Fruit fly (Drosophila melanogaster) whole organism, embryonic: Measurements from ENCODE around the gene CG13029.

ENCODE experiments used
- ATbp ChIP-seq: fragments of 200-800 bp; sonication (Bioruptor generic); optimal IDR thresholded peaks from 2 replicates; lab custom pipeline; 2017; ENCODE audit warnings: missing biosample characterization, mild to moderate bottlenecking, missing genetic modification characterization, missing genetic modification reagents
- C15 ChIP-seq: fragments of 200-800 bp; sonication (Bioruptor generic); IDR thresholded peaks from 3 replicates; pipeline ENCODE4 v1.3.6; 2022; ENCODE audit warnings: missing biosample characterization, missing genetic modification characterization
- CG10979 ChIP-seq: fragments of 200-800 bp; sonication (Bioruptor generic); optimal IDR thresholded peaks from 2 replicates; lab custom pipeline; 2018; ENCODE audit warnings: missing biosample characterization, mild to moderate bottlenecking, missing genetic modification characterization, moderate library complexity
- CG12236 ChIP-seq: fragments of 200-800 bp; sonication (Bioruptor generic); optimal IDR thresholded peaks from 2 replicates; lab custom pipeline; 2016; ENCODE audit warnings: missing biosample characterization, missing genetic modification characterization
- CG12391 ChIP-seq: fragments of 200-800 bp; sonication (Bioruptor generic); optimal IDR thresholded peaks from 3 replicates; lab custom pipeline; 2018; ENCODE audit warnings: missing biosample characterization, mild to moderate bottlenecking, missing genetic modification characterization, moderate library complexity
- CG14014 ChIP-seq: fragments of 200-800 bp; sonication (Bioruptor generic); IDR thresholded peaks from 2 replicates; pipeline ENCODE4 v1.3.6; 2022; ENCODE audit warnings: missing biosample characterization, missing genetic modification characterization
- CG15514 ChIP-seq: fragments of 200-800 bp; sonication (Bioruptor generic); optimal IDR thresholded peaks from 3 replicates; lab custom pipeline; 2017; ENCODE audit warnings: missing biosample characterization, missing genetic modification characterization, mild to moderate bottlenecking, moderate library complexity, missing genetic modification reagents
- CG16863 ChIP-seq: fragments of 200-800 bp; sonication (Bioruptor generic); optimal IDR thresholded peaks from 3 replicates; lab custom pipeline; 2016; ENCODE audit warnings: missing biosample characterization, missing genetic modification characterization
- CG2120 ChIP-seq: fragments of 200-800 bp; sonication (Bioruptor generic); optimal IDR thresholded peaks from 3 replicates; lab custom pipeline; 2016; ENCODE audit warnings: missing biosample characterization, missing genetic modification characterization
- CG2678 ChIP-seq: fragments of 200-800 bp; sonication (Bioruptor generic); optimal IDR thresholded peaks from 3 replicates; lab custom pipeline; 2019; ENCODE audit warnings: missing biosample characterization, mild to moderate bottlenecking, missing genetic modification characterization, moderate library complexity
- CG31365 ChIP-seq: fragments of 200-800 bp; sonication (Bioruptor generic); optimal IDR thresholded peaks from 2 replicates; lab custom pipeline; 2018; ENCODE audit warnings: missing biosample characterization, mild to moderate bottlenecking, missing genetic modification characterization
- CG33213 ChIP-seq: fragments of 200-800 bp; sonication (Bioruptor generic); optimal IDR thresholded peaks from 3 replicates; lab custom pipeline; 2016; ENCODE audit warnings: missing biosample characterization, missing genetic modification characterization
- CG5953 ChIP-seq: fragments of 200-800 bp; sonication (Bioruptor generic); IDR thresholded peaks from 2 replicates; pipeline ENCODE4 v1.3.6; 2022; ENCODE audit warnings: missing biosample characterization, missing genetic modification characterization
- CG6175 ChIP-seq: fragments of 200-800 bp; sonication (Bioruptor generic); IDR thresholded peaks from 3 replicates; pipeline ENCODE4 v1.3.6; 2022; ENCODE audit warnings: missing biosample characterization, missing genetic modification characterization
- CG7357 ChIP-seq: fragments of 200-800 bp; sonication (Bioruptor generic); IDR thresholded peaks from 3 replicates; pipeline ENCODE4 v1.3.6; 2022; ENCODE audit warnings: missing biosample characterization, missing genetic modification characterization
- CG7839 ChIP-seq: fragments of 200-800 bp; sonication (Bioruptor generic); optimal IDR thresholded peaks from 3 replicates; lab custom pipeline; 2018; ENCODE audit warnings: missing biosample characterization, mild to moderate bottlenecking, missing genetic modification characterization, moderate library complexity
- CG8089 ChIP-seq: fragments of 200-800 bp; sonication (Bioruptor generic); optimal IDR thresholded peaks from 3 replicates; lab custom pipeline; 2016; ENCODE audit warnings: missing biosample characterization, missing genetic modification characterization
- CG8478 ChIP-seq: fragments of >200 bp; optimal IDR thresholded peaks from 2 replicates; lab custom pipeline; 2018
- CoRest ChIP-seq: fragments of 200-800 bp; sonication (Bioruptor generic); optimal IDR thresholded peaks from 3 replicates; lab custom pipeline; 2018; ENCODE audit warnings: missing biosample characterization, mild to moderate bottlenecking, missing genetic modification characterization, moderate library complexity
- D19A ChIP-seq: fragments of 200-800 bp; optimal IDR thresholded peaks from 3 replicates; lab custom pipeline; 2019; ENCODE audit warnings: missing biosample characterization, mild to moderate bottlenecking, missing genetic modification characterization, moderate library complexity
- Fer1 ChIP-seq: fragments of 200-800 bp; sonication (Bioruptor generic); optimal IDR thresholded peaks from 2 replicates; lab custom pipeline; 2017; ENCODE audit warnings: missing biosample characterization, mild to moderate bottlenecking, missing genetic modification characterization
- Hsf ChIP-seq: fragments of 200-800 bp; sonication (Bioruptor generic); optimal IDR thresholded peaks from 3 replicates; lab custom pipeline; 2016; ENCODE audit warnings: missing biosample characterization, missing genetic modification characterization
- Jarid2 ChIP-seq: fragments of 200-800 bp; sonication (Bioruptor generic); optimal IDR thresholded peaks from 3 replicates; lab custom pipeline; 2017; ENCODE audit warnings: mild to moderate bottlenecking, missing biosample characterization, missing genetic modification reagents, missing genetic modification characterization
- Mad ChIP-seq: fragments of 200-800 bp; sonication (Bioruptor generic); optimal IDR thresholded peaks from 2 replicates; lab custom pipeline; 2016; ENCODE audit warnings: missing biosample characterization, missing genetic modification characterization
- Neu2 ChIP-seq: fragments of 200-800 bp; sonication (Bioruptor generic); optimal IDR thresholded peaks from 3 replicates; lab custom pipeline; 2016; ENCODE audit warnings: missing biosample characterization, missing genetic modification characterization, borderline replicate concordance
- Oaz ChIP-seq: fragments of 200-800 bp; sonication (Bioruptor generic); IDR thresholded peaks from 2 replicates; pipeline ENCODE4 v1.3.6; 2022; ENCODE audit warnings: missing biosample characterization, missing genetic modification characterization
- Opbp ChIP-seq: fragments of 200-800 bp; sonication (Bioruptor generic); IDR thresholded peaks from 3 replicates; pipeline ENCODE4 v1.3.6; 2022; ENCODE audit warnings: missing biosample characterization, missing genetic modification characterization; ENCODE audit not compliant: partially characterized antibody
- Sry-β ChIP-seq: fragments of 200-800 bp; sonication (Bioruptor generic); optimal IDR thresholded peaks from 2 replicates; lab custom pipeline; 2018; ENCODE audit warnings: missing biosample characterization, mild to moderate bottlenecking, missing genetic modification characterization, moderate library complexity
- Tbp ChIP-seq: fragments of >200 bp; optimal IDR thresholded peaks from 2 replicates; lab custom pipeline; 2018; ENCODE audit warnings: missing biosample characterization, missing genetic modification characterization
- Trl ChIP-seq, 3 experiments: fragments of >200 bp in 2 of 3; fragments of 200-800 bp in 1 of 3; sonication (Bioruptor generic) in 1 of 3; optimal IDR thresholded peaks; 2 replicates in 1 of 3; 3 replicates in 2 of 3; lab custom pipeline; 2016 to 2017; ENCODE audit warnings: missing biosample characterization in 1 of 3, missing genetic modification characterization in 1 of 3
- al ChIP-seq: fragments of 200-800 bp; sonication (Bioruptor generic); IDR thresholded peaks from 2 replicates; pipeline ENCODE4 v1.3.6; 2022; ENCODE audit warnings: missing biosample characterization, missing genetic modification characterization
- bbx ChIP-seq: fragments of 200-800 bp; sonication (Bioruptor generic); IDR thresholded peaks from 2 replicates; pipeline ENCODE4 v1.3.6; 2022; ENCODE audit warnings: missing biosample characterization, missing genetic modification characterization; ENCODE audit not compliant: partially characterized antibody
- btn ChIP-seq: fragments of 200-800 bp; sonication (Bioruptor generic); optimal IDR thresholded peaks from 2 replicates; lab custom pipeline; 2016; ENCODE audit warnings: missing biosample characterization, missing genetic modification characterization
- chn ChIP-seq: fragments of 200-800 bp; sonication (Bioruptor generic); optimal IDR thresholded peaks from 2 replicates; lab custom pipeline; 2016; ENCODE audit warnings: missing biosample characterization, missing genetic modification characterization
- disco-r ChIP-seq: fragments of 200-800 bp; sonication (Bioruptor generic); optimal IDR thresholded peaks from 2 replicates; lab custom pipeline; 2016; ENCODE audit warnings: missing biosample characterization, missing genetic modification characterization
- dmrt99B ChIP-seq: fragments of 200-800 bp; sonication (Bioruptor generic); optimal IDR thresholded peaks from 2 replicates; lab custom pipeline; 2018; ENCODE audit warnings: missing biosample characterization, mild to moderate bottlenecking, missing genetic modification characterization, moderate library complexity
- emc ChIP-seq: fragments of 200-800 bp; sonication (Bioruptor generic); optimal IDR thresholded peaks from 2 replicates; lab custom pipeline; 2016; ENCODE audit warnings: missing biosample characterization, missing genetic modification characterization
- exex ChIP-seq: fragments of 200-800 bp; sonication (Bioruptor generic); optimal IDR thresholded peaks from 4 replicates; lab custom pipeline; 2018; ENCODE audit warnings: missing biosample characterization, mild to moderate bottlenecking, missing genetic modification characterization, moderate library complexity
- kni ChIP-seq: fragments of 200-800 bp; sonication (Bioruptor generic); optimal IDR thresholded peaks from 3 replicates; lab custom pipeline; 2017; ENCODE audit warnings: mild to moderate bottlenecking, missing biosample characterization, missing genetic modification reagents, missing genetic modification characterization
- lbe ChIP-seq: fragments of 200-800 bp; sonication (Bioruptor generic); optimal IDR thresholded peaks from 2 replicates; lab custom pipeline; 2016; ENCODE audit warnings: missing biosample characterization, mild to moderate bottlenecking, missing genetic modification characterization
- prd ChIP-seq, 3 experiments: fragments of >200 bp in 2 of 3; fragments of 200-800 bp in 1 of 3; sonication (Bioruptor generic) in 1 of 3; optimal IDR thresholded peaks in 2 of 3; IDR thresholded peaks in 1 of 3; 2 replicates in 2 of 3; 3 replicates in 1 of 3; pipeline versions ENCODE4 v1.3.6 to Lab custom; 2017 to 2022; ENCODE audit warnings: missing biosample characterization in 1 of 3, missing genetic modification characterization in 1 of 3
- pzg ChIP-seq: fragments of 200-800 bp; sonication (Bioruptor generic); optimal IDR thresholded peaks from 3 replicates; lab custom pipeline; 2018; ENCODE audit warnings: missing biosample characterization, mild to moderate bottlenecking, missing genetic modification characterization, moderate library complexity
- sim ChIP-seq: fragments of 200-800 bp; sonication (Bioruptor generic); IDR thresholded peaks from 2 replicates; pipeline ENCODE4 v1.3.6; 2022; ENCODE audit warnings: missing biosample characterization, missing genetic modification characterization
- sna ChIP-seq: fragments of 200-800 bp; sonication (Bioruptor generic); IDR thresholded peaks from 2 replicates; pipeline ENCODE4 v1.3.6; 2022; ENCODE audit warnings: missing biosample characterization, missing genetic modification characterization; ENCODE audit not compliant: partially characterized antibody
- so ChIP-seq: fragments of 200-800 bp; sonication (Bioruptor generic); IDR thresholded peaks from 3 replicates; pipeline ENCODE4 v1.3.6; 2022; ENCODE audit warnings: missing biosample characterization, missing genetic modification characterization
- sob ChIP-seq: fragments of 200-800 bp; sonication (Bioruptor generic); IDR thresholded peaks from 2 replicates; pipeline ENCODE4 v1.3.6; 2022; ENCODE audit warnings: missing biosample characterization, missing genetic modification characterization
- ttk ChIP-seq: fragments of 200-800 bp; sonication (Bioruptor generic); IDR thresholded peaks from 2 replicates; pipeline ENCODE4 v2.1.2; 2022; ENCODE audit warnings: missing biosample characterization, missing genetic modification characterization
- tup ChIP-seq: fragments of 200-800 bp; sonication (Bioruptor generic); optimal IDR thresholded peaks from 2 replicates; lab custom pipeline; 2016; ENCODE audit warnings: missing biosample characterization, mild to moderate bottlenecking, missing genetic modification characterization, moderate library complexity
- tx ChIP-seq: fragments of 200-800 bp; sonication (Bioruptor generic); optimal IDR thresholded peaks from 2 replicates; lab custom pipeline; 2016; ENCODE audit warnings: missing biosample characterization, missing genetic modification characterization
- z ChIP-seq: fragments of 200-800 bp; sonication (Bioruptor generic); IDR thresholded peaks from 3 replicates; pipeline ENCODE4 v1.3.6; 2022; ENCODE audit warnings: missing biosample characterization, missing genetic modification characterization

Gene CG13029

DNA sequence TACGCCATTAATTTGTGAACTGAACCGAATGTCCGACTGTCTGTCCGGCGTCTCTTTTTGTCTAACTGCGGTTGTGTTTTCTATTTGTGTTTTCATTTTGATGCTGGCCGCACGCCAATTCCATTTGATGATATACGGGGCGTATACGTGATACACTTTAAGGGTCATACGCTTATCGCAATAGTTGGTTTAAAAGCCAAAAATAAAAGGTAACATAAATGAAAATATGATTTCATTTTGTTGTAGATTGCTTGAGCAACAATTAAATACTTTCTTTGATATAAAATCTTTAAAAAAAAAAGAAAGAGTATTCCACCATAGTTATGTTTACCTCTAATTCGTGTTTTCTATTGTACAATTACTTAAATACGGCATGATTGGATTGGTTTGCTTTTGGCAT is 24.6 kb downstream of the CG13029 start (continued):
- TF ChIP-seq CG15514 (GFP tag; lab: Kevin White, UChicago) (peak; percentile 40), prd (optimal IDR thresholded peaks at IDR 0.05; lab: Kevin White, UChicago) (no peak), prd (GFP tag; IDR thresholded peaks at IDR 0.05; lab: Robert Waterston, UW) (0 out of 3 replicates have a peak, but pooled peaks have one; percentile 22), sob (peak; percentile 45; the same call in 1 of the 2 replicates), CG12391 (tag; lab: Kevin White, UChicago) (peak; percentile 16), Trl (optimal IDR thresholded peaks at IDR 0.05; lab: Kevin White, UChicago) (no peak), Trl (GFP tag; optimal IDR thresholded peaks at IDR 0.05; lab: Kevin White, UChicago) (no peak), CG8478 (no peak), emc (GFP tag; lab: Kevin White, UChicago) (no peak), al (peak; percentile 65; the same call in 1 of the 2 replicates), Tbp (GFP tag; lab: Kevin White, UChicago) (no peak), btn (GFP tag; lab: Kevin White, UChicago) (no peak), bbx (no peak), chn (GFP tag; lab: Kevin White, UChicago) (no peak), CG7357 (no peak), exex (tag; lab: Kevin White, UChicago) (no peak), CG2120 (peak; percentile 72), CG7839 (tag; lab: Kevin White, UChicago) (peak; percentile 43), CG12236 (GFP tag; lab: Kevin White, UChicago) (no peak), CG8089 (GFP tag; lab: Kevin White, UChicago) (no peak), tx (GFP tag; lab: Kevin White, UChicago) (no peak), Oaz (GFP tag; lab: Robert Waterston, UW) (no peak), dmrt99B (tag; lab: Kevin White, UChicago) (peak; percentile 20), Sry-β (GFP tag; lab: Kevin White, UChicago) (no peak), disco-r (GFP tag; lab: Kevin White, UChicago) (no peak), Jarid2 (GFP tag; lab: Kevin White, UChicago) (no peak), CG10979 (no peak), C15 (no peak), sna (GFP tag; lab: Robert Waterston, UW) (no peak), ATbp (no peak), CG16863 (GFP tag; lab: Kevin White, UChicago) (no peak), sim (GFP tag; lab: Robert Waterston, UW) (no peak), CG2678 (peak; percentile 72), so (GFP tag; lab: Robert Waterston, UW) (0 out of 3 replicates have a peak, but pooled peaks have one; percentile 54), kni (GFP tag; lab: Kevin White, UChicago) (no peak), D19A (tag; lab: Kevin White, UChicago) (peak; percentile 70), ttk (GFP tag; lab: Robert Waterston, UW) (no peak), lbe (GFP tag; lab: Kevin White, UChicago) (no peak), CG14014 (peak; percentile 48; the same call in 1 of the 2 replicates), Mad (GFP tag; lab: Kevin White, UChicago) (no peak), CG33213 (GFP tag; lab: Kevin White, UChicago) (no peak), CG5953 (GFP tag; lab: Robert Waterston, UW) (no peak), pzg (GFP tag; lab: Kevin White, UChicago) (no peak), Hsf (GFP tag; lab: Kevin White, UChicago) (no peak), CG6175 (no peak), z (GFP tag; lab: Robert Waterston, UW) (no peak), Opbp (no peak), Fer1 (peak; percentile 19), tup (GFP tag; lab: Kevin White, UChicago) (no peak), Neu2 (GFP tag; lab: Kevin White, UChicago) (no peak), CG31365 (tag; lab: Kevin White, UChicago) (no peak), CoRest (peak; percentile 38)
